Fruit fly (Drosophila melanogaster): ENCODE measurements around the gene Mgat2.

Gene Mgat2

DNA sequence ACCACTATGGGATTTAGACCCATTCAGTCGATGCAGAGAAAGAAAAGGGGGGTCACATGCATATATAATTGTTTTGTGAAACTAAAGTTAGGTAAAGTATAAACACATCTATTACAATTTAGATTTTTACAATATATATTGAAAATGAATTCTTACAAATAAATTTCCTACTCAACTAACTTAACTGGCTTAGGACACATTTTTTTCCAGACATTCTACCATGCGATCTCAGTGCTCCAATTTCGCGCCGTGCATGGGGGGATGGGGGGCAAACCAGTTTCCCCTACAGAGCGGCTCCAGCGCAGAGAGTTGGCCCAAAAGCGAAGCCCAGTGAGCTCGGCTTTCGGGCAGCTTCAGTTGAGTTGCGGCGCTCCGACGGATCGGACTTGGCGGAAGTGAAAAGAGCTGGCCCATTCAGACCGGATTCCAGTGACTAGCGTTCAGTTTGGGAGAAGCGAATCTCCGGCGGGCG, 38.9 kb downstream of the Mgat2 start, which contains the start of gene CG7896 (continued):
- TF ChIP-seq lola (GFP tag; optimal IDR thresholded peaks at IDR 0.05), result peak in 1 of 3 experiments; percentile 54
- no peak for TF ChIP-seq pnt (GFP tag; optimal IDR thresholded peaks at IDR 0.05)
- no peak for TF ChIP-seq CG8478 (optimal IDR thresholded peaks at IDR 0.05)
- no peak for TF ChIP-seq kay (GFP tag; optimal IDR thresholded peaks at IDR 0.05)
- TF ChIP-seq aop (GFP tag; IDR thresholded peaks at IDR 0.05), result no peak
- TF ChIP-seq odd (GFP tag; optimal IDR thresholded peaks at IDR 0.05), result peak; percentile 59
- TF ChIP-seq Pdp1 (GFP tag; optimal IDR thresholded peaks at IDR 0.05), result peak; percentile 15 to 17
- TF ChIP-seq scrt (GFP tag; optimal IDR thresholded peaks at IDR 0.05), result peak; percentile 61
- peak; percentile 20 for TF ChIP-seq bab2 (GFP tag; optimal IDR thresholded peaks at IDR 0.05)
- no peak for TF ChIP-seq CG17802 (tag; optimal IDR thresholded peaks at IDR 0.05)
- TF ChIP-seq nerfin-2 (GFP tag; IDR thresholded peaks at IDR 0.05; ENCODE audit: partially characterized antibody), result no peak
- TF ChIP-seq MESR4 (GFP tag; optimal IDR thresholded peaks at IDR 0.05), result no peak
- no peak for TF ChIP-seq CG7987 (GFP tag; optimal IDR thresholded peaks at IDR 0.05)
- TF ChIP-seq Optix (GFP tag; IDR thresholded peaks at IDR 0.05), result 0 out of 3 replicates have a peak, but pooled peaks have one; percentile 30
- TF ChIP-seq Tbp (GFP tag; optimal IDR thresholded peaks at IDR 0.05), result no peak
- TF ChIP-seq vvl (GFP tag; IDR thresholded peaks at IDR 0.05), result peak; percentile 90
- peak; percentile 48 for TF ChIP-seq BtbVII (GFP tag; optimal IDR thresholded peaks at IDR 0.05)
- TF ChIP-seq crp (GFP tag; optimal IDR thresholded peaks at IDR 0.05), result peak in 1 of 2 experiments; percentile 11
- TF ChIP-seq Nf-YC (tag; optimal IDR thresholded peaks at IDR 0.05), result peak; percentile 70
- TF ChIP-seq CG15696 (tag; optimal IDR thresholded peaks at IDR 0.05), result peak; percentile 22
- peak; percentile 41 for TF ChIP-seq CG6254 (GFP tag; optimal IDR thresholded peaks at IDR 0.05)
- TF ChIP-seq ac (GFP tag; optimal IDR thresholded peaks at IDR 0.05), result no peak
- TF ChIP-seq en (GFP tag; optimal IDR thresholded peaks at IDR 0.05), result no peak
- TF ChIP-seq CG11696 (GFP tag; IDR thresholded peaks at IDR 0.05), result no peak
- TF ChIP-seq br (optimal IDR thresholded peaks at IDR 0.05), result no peak
- no peak for TF ChIP-seq CG2199 (GFP tag; IDR thresholded peaks at IDR 0.05)
- peak; percentile 65 for TF ChIP-seq Hr3 (GFP tag; optimal IDR thresholded peaks at IDR 0.05)
- peak; percentile 67 for TF ChIP-seq CG12769 (tag; optimal IDR thresholded peaks at IDR 0.05)
- TF ChIP-seq Ada2b (GFP tag; IDR thresholded peaks at IDR 0.05), result peak; percentile 76
- TF ChIP-seq CG7271 (tag; optimal IDR thresholded peaks at IDR 0.05), result no peak
- no peak for TF ChIP-seq eyg (GFP tag; optimal IDR thresholded peaks at IDR 0.05)
- peak; percentile 74 for TF ChIP-seq CG4730 (GFP tag; IDR thresholded peaks at IDR 0.05)
- no peak for TF ChIP-seq ato (GFP tag; IDR thresholded peaks at IDR 0.05; ENCODE audit: partially characterized antibody)
- TF ChIP-seq Elba2 (GFP tag; optimal IDR thresholded peaks at IDR 0.05), result no peak
- TF ChIP-seq sim (GFP tag; IDR thresholded peaks at IDR 0.05), result no peak
- peak; percentile 64 for TF ChIP-seq CG10209 (GFP tag; optimal IDR thresholded peaks at IDR 0.05)
- TF ChIP-seq psq (GFP tag; optimal IDR thresholded peaks at IDR 0.05), result peak; percentile 4
- peak; percentile 69 for TF ChIP-seq esg (GFP tag; conservative IDR thresholded peaks at IDR 0.05)
- peak; percentile 48 for TF ChIP-seq CG6813 (GFP tag; optimal IDR thresholded peaks at IDR 0.05)
- no peak for TF ChIP-seq CG17568 (GFP tag; optimal IDR thresholded peaks at IDR 0.05)
- peak; percentile 71 for TF ChIP-seq Gug (GFP tag; IDR thresholded peaks at IDR 0.05)
- 0 out of 2 replicates have a peak, but pooled peaks have one; percentile 28 for TF ChIP-seq crol (GFP tag; IDR thresholded peaks at IDR 0.05)
- TF ChIP-seq trh (GFP tag; optimal IDR thresholded peaks at IDR 0.05), result no peak
- TF ChIP-seq CrebB (tag; optimal IDR thresholded peaks at IDR 0.05), result no peak
- peak; percentile 1 for TF ChIP-seq CG4617 (GFP tag; optimal IDR thresholded peaks at IDR 0.05; ENCODE audit: borderline replicate concordance)
- peak; percentile 10 for TF ChIP-seq Spps (tag; optimal IDR thresholded peaks at IDR 0.05)
- no peak for TF ChIP-seq zen (tag; optimal IDR thresholded peaks at IDR 0.05)
- peak; percentile 69 for TF ChIP-seq CG13296 (GFP tag; optimal IDR thresholded peaks at IDR 0.05)
- TF ChIP-seq CG17328 (GFP tag; IDR thresholded peaks at IDR 0.05), result peak; percentile 49
- TF ChIP-seq Chrac-16 (GFP tag; optimal IDR thresholded peaks at IDR 0.05), result peak; percentile 60
- no peak for TF ChIP-seq fd64A (GFP tag; optimal IDR thresholded peaks at IDR 0.05)

Measured in whole organism, embryonic.